Fruit fly (Drosophila melanogaster) whole organism, embryonic: ENCODE results near the gene CG34126.

Experiments used
- Ada2b ChIP-seq: fragments of 200-800 bp; sonication (Bioruptor generic); IDR thresholded peaks from 2 replicates; pipeline ENCODE4 v1.3.6; 2022; ENCODE audit warnings: missing biosample characterization, missing genetic modification characterization
- Adf1 ChIP-seq: fragments of 200-800 bp; sonication (Bioruptor generic); IDR thresholded peaks from 2 replicates; pipeline ENCODE4 v1.3.6; 2022; ENCODE audit warnings: missing biosample characterization, missing genetic modification characterization
- Antp ChIP-seq: fragments of 200-800 bp; sonication (Bioruptor generic); optimal IDR thresholded peaks from 3 replicates; lab custom pipeline; 2016; ENCODE audit warnings: missing biosample characterization, missing genetic modification characterization
- Awh ChIP-seq: fragments of 200-800 bp; sonication (Bioruptor generic); IDR thresholded peaks from 2 replicates; pipeline ENCODE4, ENCODE4 v1.3.6; 2022; ENCODE audit warnings: missing biosample characterization, missing genetic modification characterization
- Blimp-1 ChIP-seq: fragments of 200-800 bp; sonication (Bioruptor generic); optimal IDR thresholded peaks from 3 replicates; lab custom pipeline; 2018; ENCODE audit warnings: missing biosample characterization, missing genetic modification characterization, mild to moderate bottlenecking, moderate library complexity, missing genetic modification reagents
- CG10543 ChIP-seq: fragments of 200-800 bp; sonication (Bioruptor generic); optimal IDR thresholded peaks from 3 replicates; lab custom pipeline; 2017; ENCODE audit warnings: missing biosample characterization, mild to moderate bottlenecking, missing genetic modification characterization, moderate library complexity
- CG10979 ChIP-seq: fragments of 200-800 bp; sonication (Bioruptor generic); optimal IDR thresholded peaks from 2 replicates; lab custom pipeline; 2018; ENCODE audit warnings: missing biosample characterization, mild to moderate bottlenecking, missing genetic modification characterization, moderate library complexity
- CG12155 ChIP-seq: fragments of 200-800 bp; sonication (Bioruptor generic); optimal IDR thresholded peaks from 3 replicates; lab custom pipeline; 2016; ENCODE audit warnings: missing biosample characterization, missing genetic modification characterization
- CG12299 ChIP-seq: fragments of 200-800 bp; sonication (Bioruptor generic); optimal IDR thresholded peaks from 2 replicates; lab custom pipeline; 2018; ENCODE audit warnings: missing biosample characterization, mild to moderate bottlenecking, missing genetic modification characterization
- CG14667 ChIP-seq: fragments of 200-800 bp; sonication (Bioruptor generic); IDR thresholded peaks from 2 replicates; pipeline ENCODE4 v1.3.6; 2022; ENCODE audit warnings: missing biosample characterization, missing genetic modification characterization
- CG14860 ChIP-seq: fragments of 200-800 bp; sonication (Bioruptor generic); IDR thresholded peaks from 3 replicates; pipeline ENCODE4 v1.3.6; 2022; ENCODE audit warnings: missing biosample characterization, missing genetic modification characterization; ENCODE audit not compliant: partially characterized antibody
- CG1529 ChIP-seq: fragments of 200-800 bp; sonication (Bioruptor generic); optimal IDR thresholded peaks from 3 replicates; lab custom pipeline; 2018; ENCODE audit warnings: missing biosample characterization, missing genetic modification characterization
- CG1792 ChIP-seq: fragments of 200-800 bp; sonication (Bioruptor generic); optimal IDR thresholded peaks from 2 replicates; lab custom pipeline; 2016; ENCODE audit warnings: missing biosample characterization, missing genetic modification characterization
- CG2116 ChIP-seq: fragments of 200-800 bp; sonication (Bioruptor generic); optimal IDR thresholded peaks from 3 replicates; lab custom pipeline; 2018; ENCODE audit warnings: missing biosample characterization, mild to moderate bottlenecking, missing genetic modification characterization
- CG2875 ChIP-seq: fragments of 200-800 bp; sonication (Bioruptor generic); optimal IDR thresholded peaks from 2 replicates; lab custom pipeline; 2017; ENCODE audit warnings: missing biosample characterization, mild to moderate bottlenecking, missing genetic modification characterization, missing genetic modification reagents
- CG30431 ChIP-seq: fragments of 200-800 bp; sonication (Bioruptor generic); optimal IDR thresholded peaks from 2 replicates; lab custom pipeline; 2017; ENCODE audit warnings: missing biosample characterization, missing genetic modification characterization
- CG33557 ChIP-seq: fragments of 200-800 bp; sonication (Bioruptor generic); optimal IDR thresholded peaks from 2 replicates; lab custom pipeline; 2019; ENCODE audit warnings: missing biosample characterization, mild to moderate bottlenecking, missing genetic modification characterization, moderate library complexity
- CG43689 ChIP-seq: fragments of 200-800 bp; sonication (Bioruptor generic); IDR thresholded peaks from 2 replicates; pipeline ENCODE4 v1.3.6; 2022; ENCODE audit warnings: missing biosample characterization, missing genetic modification characterization
- CG4617 ChIP-seq: fragments of 200-800 bp; sonication (Bioruptor generic); optimal IDR thresholded peaks from 3 replicates; lab custom pipeline; 2016; ENCODE audit warnings: missing biosample characterization, missing genetic modification characterization, borderline replicate concordance
- CG4854 ChIP-seq: fragments of 200-800 bp; sonication (Bioruptor generic); optimal IDR thresholded peaks from 2 replicates; lab custom pipeline; 2016; ENCODE audit warnings: missing biosample characterization, missing genetic modification characterization, inconsistent platforms
- CG6683 ChIP-seq: fragments of 200-800 bp; sonication (Bioruptor generic); optimal IDR thresholded peaks from 2 replicates; lab custom pipeline; 2017; ENCODE audit warnings: missing biosample characterization, mild to moderate bottlenecking, missing genetic modification characterization, missing genetic modification reagents
- CG7556 ChIP-seq: fragments of 200-800 bp; sonication (Bioruptor generic); optimal IDR thresholded peaks from 2 replicates; lab custom pipeline; 2017; ENCODE audit warnings: missing biosample characterization, mild to moderate bottlenecking, missing genetic modification characterization
- CG7963 ChIP-seq: fragments of 200-800 bp; sonication (Bioruptor generic); IDR thresholded peaks from 3 replicates; pipeline ENCODE4 v1.3.6; 2022; ENCODE audit warnings: missing biosample characterization, missing genetic modification characterization; ENCODE audit not compliant: partially characterized antibody
- CG8290 ChIP-seq, 3 experiments: fragments of 200-800 bp; sonication (Bioruptor generic); optimal IDR thresholded peaks; 2 replicates each; lab custom pipeline; 2016 to 2019; ENCODE audit warnings: missing biosample characterization in 3 of 3, missing genetic modification characterization in 3 of 3, mild to moderate bottlenecking in 2 of 3, moderate library complexity in 1 of 3
- CG9817 ChIP-seq: fragments of 200-800 bp; sonication (Bioruptor generic); optimal IDR thresholded peaks from 2 replicates; lab custom pipeline; 2018; ENCODE audit warnings: missing biosample characterization, mild to moderate bottlenecking, missing genetic modification characterization, moderate library complexity
- D ChIP-seq, 2 experiments: fragments of 200-800 bp in 1 of 2; fragments of >200 bp in 1 of 2; sonication (Bioruptor generic) in 1 of 2; optimal IDR thresholded peaks; 2 replicates in 1 of 2; 3 replicates in 1 of 2; lab custom pipeline; 2017; ENCODE audit warnings: mild to moderate bottlenecking in 1 of 2, missing biosample characterization in 1 of 2, missing genetic modification characterization in 1 of 2, missing genetic modification reagents in 1 of 2
- Dip2 ChIP-seq: fragments of 200-800 bp; sonication (Bioruptor generic); IDR thresholded peaks from 2 replicates; pipeline ENCODE4 v1.3.6; 2022; ENCODE audit warnings: missing biosample characterization, missing genetic modification characterization
- HmgD ChIP-seq: fragments of 200-800 bp; sonication (Bioruptor generic); optimal IDR thresholded peaks from 3 replicates; lab custom pipeline; 2016; ENCODE audit warnings: missing biosample characterization, missing genetic modification characterization
- Mrtf ChIP-seq: fragments of 200-800 bp; sonication (Bioruptor generic); IDR thresholded peaks from 3 replicates; pipeline ENCODE4 v1.3.6; 2022; ENCODE audit warnings: missing biosample characterization, missing genetic modification characterization
- Neu2 ChIP-seq: fragments of 200-800 bp; sonication (Bioruptor generic); optimal IDR thresholded peaks from 3 replicates; lab custom pipeline; 2016; ENCODE audit warnings: missing biosample characterization, missing genetic modification characterization, borderline replicate concordance
- Ravus ChIP-seq: fragments of 200-800 bp; sonication (Bioruptor generic); IDR thresholded peaks from 2 replicates; pipeline ENCODE4 v1.3.6; 2022; ENCODE audit warnings: missing biosample characterization, missing genetic modification characterization
- YL-1 ChIP-seq: fragments of 200-800 bp; sonication (Bioruptor generic); optimal IDR thresholded peaks from 3 replicates; lab custom pipeline; 2017; ENCODE audit warnings: missing biosample characterization, mild to moderate bottlenecking, missing genetic modification characterization
- al ChIP-seq: fragments of 200-800 bp; sonication (Bioruptor generic); IDR thresholded peaks from 2 replicates; pipeline ENCODE4 v1.3.6; 2022; ENCODE audit warnings: missing biosample characterization, missing genetic modification characterization
- ase ChIP-seq: fragments of 200-800 bp; sonication (Bioruptor generic); IDR thresholded peaks from 3 replicates; pipeline ENCODE4 v1.3.6; 2022; ENCODE audit warnings: missing biosample characterization, missing genetic modification characterization
- az2 ChIP-seq: fragments of 200-800 bp; sonication (Bioruptor generic); optimal IDR thresholded peaks from 3 replicates; lab custom pipeline; 2016; ENCODE audit warnings: missing biosample characterization, missing genetic modification characterization
- chinmo ChIP-seq: fragments of 200-800 bp; sonication (Bioruptor generic); IDR thresholded peaks from 4 replicates; pipeline ENCODE4 v1.3.6; 2022; ENCODE audit warnings: missing biosample characterization, missing genetic modification characterization; ENCODE audit not compliant: partially characterized antibody
- dati ChIP-seq: fragments of 200-800 bp; sonication (Bioruptor generic); IDR thresholded peaks from 2 replicates; pipeline ENCODE4 v1.3.6; 2022; ENCODE audit warnings: missing biosample characterization, missing genetic modification characterization
- disco-r ChIP-seq: fragments of 200-800 bp; sonication (Bioruptor generic); optimal IDR thresholded peaks from 2 replicates; lab custom pipeline; 2016; ENCODE audit warnings: missing biosample characterization, missing genetic modification characterization
- esg ChIP-seq: fragments of 200-800 bp; sonication (Bioruptor generic); conservative IDR thresholded peaks from 2 replicates; pipeline ENCODE4 v1.3.6; 2022; ENCODE audit warnings: missing biosample characterization, missing genetic modification characterization
- inv ChIP-seq: fragments of 200-800 bp; sonication (Bioruptor generic); IDR thresholded peaks from 2 replicates; pipeline ENCODE4 v1.3.6; 2022; ENCODE audit warnings: missing biosample characterization, missing genetic modification characterization; ENCODE audit not compliant: partially characterized antibody
- jing ChIP-seq: fragments of 200-800 bp; sonication (Bioruptor generic); optimal IDR thresholded peaks from 2 replicates; lab custom pipeline; 2018; ENCODE audit warnings: missing biosample characterization, mild to moderate bottlenecking, missing genetic modification characterization
- lola ChIP-seq, 3 experiments: fragments of >200 bp in 2 of 3; fragments of 200-800 bp in 1 of 3; sonication (Bioruptor generic) in 1 of 3; optimal IDR thresholded peaks; 2 replicates each; lab custom pipeline; 2017 to 2019; ENCODE audit warnings: missing biosample characterization in 3 of 3, missing genetic modification characterization in 3 of 3, mild to moderate bottlenecking in 1 of 3, moderate library complexity in 1 of 3
- maf-S ChIP-seq: fragments of 200-800 bp; sonication (Bioruptor generic); optimal IDR thresholded peaks from 2 replicates; lab custom pipeline; 2016; ENCODE audit warnings: missing biosample characterization, missing genetic modification characterization
- nom ChIP-seq: fragments of 200-800 bp; sonication (Bioruptor generic); optimal IDR thresholded peaks from 2 replicates; lab custom pipeline; 2017; ENCODE audit warnings: missing biosample characterization, missing genetic modification characterization, mild to moderate bottlenecking, moderate library complexity, missing genetic modification reagents
- sens ChIP-seq: fragments of 200-800 bp; sonication (Bioruptor generic); peaks from one replicate; lab custom pipeline; 2016; ENCODE audit warnings: missing biosample characterization, missing genetic modification characterization
- sisA ChIP-seq: fragments of 200-800 bp; sonication (Bioruptor generic); IDR thresholded peaks from 2 replicates; pipeline ENCODE4 v1.3.6; 2022; ENCODE audit warnings: missing biosample characterization, missing genetic modification characterization
- slou ChIP-seq: fragments of 200-800 bp; sonication (Bioruptor generic); optimal IDR thresholded peaks from 3 replicates; lab custom pipeline; 2016; ENCODE audit warnings: missing biosample characterization, missing genetic modification characterization
- usp ChIP-seq: fragments of >200 bp; optimal IDR thresholded peaks from 2 replicates; lab custom pipeline; 2017; ENCODE audit warnings: missing biosample characterization, missing genetic modification characterization

CG34126 gene

dm6 chr2L:4976988-4977551, 4.3 kb upstream of the CG34126 start, which contains the start of the genes Gmd and CG3792 (continued):
- TF ChIP-seq ase, result peak; percentile 94
- TF ChIP-seq CG8290 (GFP tag; optimal IDR thresholded peaks at IDR 0.05; lab: Kevin White, UChicago), result peak; percentile 95
- peak; percentile 82 to 84 for TF ChIP-seq CG8290 (tag; optimal IDR thresholded peaks at IDR 0.05; lab: Kevin White, UChicago)
- peak; percentile 36 for TF ChIP-seq Neu2
- no peak for TF ChIP-seq D (optimal IDR thresholded peaks at IDR 0.05; lab: Kevin White, UChicago)
- TF ChIP-seq D (GFP tag; optimal IDR thresholded peaks at IDR 0.05; lab: Kevin White, UChicago), result peak; percentile 90
- peak; percentile 86 for TF ChIP-seq Ravus (GFP tag; lab: Robert Waterston, UW)
- TF ChIP-seq inv (GFP tag; lab: Robert Waterston, UW), result peak; percentile 84
- peak; percentile 92 for TF ChIP-seq CG4617 (GFP tag; lab: Kevin White, UChicago)
- peak; percentile 92 for TF ChIP-seq CG9817 (tag; lab: Kevin White, UChicago)
- peak; percentile 87 for TF ChIP-seq HmgD
- TF ChIP-seq slou (GFP tag; lab: Kevin White, UChicago), result peak; percentile 92
- TF ChIP-seq sisA (GFP tag; lab: Robert Waterston, UW), result peak; percentile 95
- TF ChIP-seq CG2875 (GFP tag; lab: Kevin White, UChicago), result peak; percentile 88
- peak; percentile 92 for TF ChIP-seq CG2116 (GFP tag; lab: Kevin White, UChicago)
- TF ChIP-seq jing, result no peak
- peak; percentile 92 for TF ChIP-seq CG14860
- TF ChIP-seq maf-S (GFP tag; lab: Kevin White, UChicago), result peak; percentile 95
- peak; percentile 90 for TF ChIP-seq CG30431 (GFP tag; lab: Kevin White, UChicago)
- TF ChIP-seq Blimp-1 (GFP tag; lab: Kevin White, UChicago), result peak; percentile 91
- peak; percentile 82 for TF ChIP-seq YL-1 (GFP tag; lab: Kevin White, UChicago)
- peak; percentile 100 for TF ChIP-seq sens (GFP tag; lab: Kevin White, UChicago)
- TF ChIP-seq CG1792, result peak; percentile 82
- TF ChIP-seq az2, result peak; percentile 95
- TF ChIP-seq CG7556 (GFP tag; lab: Kevin White, UChicago), result peak; percentile 96
- TF ChIP-seq CG10543, result peak; percentile 94
- peak; percentile 90 for TF ChIP-seq CG6683 (GFP tag; lab: Kevin White, UChicago)
- TF ChIP-seq esg (GFP tag; lab: Robert Waterston, UW), result peak; percentile 95
- TF ChIP-seq chinmo (GFP tag; lab: Robert Waterston, UW), result no peak
- peak; percentile 96 for TF ChIP-seq Ada2b (GFP tag; lab: Robert Waterston, UW)
- peak; percentile 82 for TF ChIP-seq CG33557 (GFP tag; lab: Kevin White, UChicago)
- TF ChIP-seq CG12155 (GFP tag; lab: Kevin White, UChicago), result peak; percentile 94
- TF ChIP-seq dati (GFP tag; lab: Robert Waterston, UW), result peak; percentile 84
- TF ChIP-seq Adf1 (GFP tag; lab: Robert Waterston, UW), result peak; percentile 83
- peak; percentile 76 for TF ChIP-seq CG7963 (GFP tag; lab: Robert Waterston, UW)
- peak; percentile 92 for TF ChIP-seq Mrtf (GFP tag; lab: Robert Waterston, UW)
- peak; percentile 89 for TF ChIP-seq CG12299 (tag; lab: Kevin White, UChicago)
- peak; percentile 85 for TF ChIP-seq disco-r
- TF ChIP-seq lola (GFP tag; optimal IDR thresholded peaks at IDR 0.05; lab: Kevin White, UChicago), result peak in 1 of 3 experiments; percentile 97
- peak; percentile 95 for TF ChIP-seq CG4854 (GFP tag; lab: Kevin White, UChicago)
- TF ChIP-seq al, result peak; percentile 96
- peak; percentile 87 for TF ChIP-seq CG43689 (GFP tag; lab: Robert Waterston, UW)
- TF ChIP-seq CG10979 (tag; lab: Kevin White, UChicago), result peak; percentile 92
- peak; percentile 86 for TF ChIP-seq CG1529 (GFP tag; lab: Kevin White, UChicago)
- no peak for TF ChIP-seq usp (GFP tag; lab: Kevin White, UChicago)
- TF ChIP-seq nom, result peak; percentile 91
- TF ChIP-seq Antp, result peak; percentile 95
- TF ChIP-seq Dip2 (GFP tag; lab: Robert Waterston, UW), result peak; percentile 59; the same call in 1 of the 2 replicates
- TF ChIP-seq CG14667 (GFP tag; lab: Robert Waterston, UW), result peak; percentile 93
- TF ChIP-seq Awh, result peak; percentile 96
